Fruit fly (Drosophila melanogaster) whole organism, adult: Measurements from ENCODE around the gene CG31915.

Source experiments
- CG11617 ChIP-seq: fragments of 200-800 bp; sonication (Bioruptor generic); optimal IDR thresholded peaks from 2 replicates; lab custom pipeline; 2017; ENCODE audit warnings: mild to moderate bottlenecking, missing biosample characterization, missing genetic modification reagents, missing genetic modification characterization
- CG12768 ChIP-seq: fragments of 200-800 bp; sonication (Bioruptor generic); optimal IDR thresholded peaks from 2 replicates; lab custom pipeline; 2017; ENCODE audit warnings: missing biosample characterization, missing genetic modification characterization, mild to moderate bottlenecking, moderate library complexity, missing genetic modification reagents
- CG14711 ChIP-seq: fragments of 200-800 bp; sonication (Bioruptor generic); optimal IDR thresholded peaks from 2 replicates; lab custom pipeline; 2018; ENCODE audit warnings: missing biosample characterization, mild to moderate bottlenecking, missing genetic modification characterization, moderate library complexity
- CG1620 ChIP-seq: fragments of 200-800 bp; sonication (Bioruptor generic); optimal IDR thresholded peaks from 2 replicates; lab custom pipeline; 2016; ENCODE audit warnings: missing biosample characterization, missing genetic modification characterization
- CG7045 ChIP-seq: fragments of 200-800 bp; sonication (Bioruptor generic); optimal IDR thresholded peaks from 2 replicates; lab custom pipeline; 2017; ENCODE audit warnings: missing biosample characterization, mild to moderate bottlenecking, missing genetic modification characterization
- CG7101 ChIP-seq: fragments of 200-800 bp; sonication (Bioruptor generic); optimal IDR thresholded peaks from 2 replicates; lab custom pipeline; 2018; ENCODE audit warnings: missing biosample characterization, mild to moderate bottlenecking, missing genetic modification characterization, moderate library complexity
- Crg-1 ChIP-seq: fragments of 200-800 bp; sonication (Bioruptor generic); optimal IDR thresholded peaks from 2 replicates; lab custom pipeline; 2016; ENCODE audit warnings: missing biosample characterization, missing genetic modification characterization
- Hr96 ChIP-seq: fragments of 200-800 bp; sonication (Bioruptor generic); optimal IDR thresholded peaks from 2 replicates; lab custom pipeline; 2016; ENCODE audit warnings: missing biosample characterization, missing genetic modification characterization
- bab1 ChIP-seq: fragments of 200-800 bp; sonication (Bioruptor generic); optimal IDR thresholded peaks from 3 replicates; lab custom pipeline; 2019; ENCODE audit warnings: missing biosample characterization, mild to moderate bottlenecking, missing genetic modification characterization, moderate library complexity
- cic ChIP-seq: fragments of 200-800 bp; sonication (Bioruptor generic); optimal IDR thresholded peaks from 2 replicates; lab custom pipeline; 2017; ENCODE audit warnings: missing biosample characterization, mild to moderate bottlenecking, missing genetic modification characterization, moderate library complexity
- cnc ChIP-seq, 2 experiments: fragments of >200 bp; optimal IDR thresholded peaks; 2 replicates each; lab custom pipeline; 2017
- kay ChIP-seq: fragments of 200-800 bp; sonication (Bioruptor generic); peaks from one replicate; lab custom pipeline; 2016; ENCODE audit warnings: missing biosample characterization, missing genetic modification characterization, borderline replicate concordance
- ovo ChIP-seq: fragments of 200-800 bp; sonication (Bioruptor generic); optimal IDR thresholded peaks from 2 replicates; lab custom pipeline; 2016; ENCODE audit warnings: missing biosample characterization, missing genetic modification characterization
- tj ChIP-seq: fragments of 200-800 bp; sonication (Bioruptor generic); optimal IDR thresholded peaks from 3 replicates; lab custom pipeline; 2017; ENCODE audit warnings: missing biosample characterization, mild to moderate bottlenecking, missing genetic modification characterization, moderate library complexity

- no peak for TF ChIP-seq cnc (optimal IDR thresholded peaks at IDR 0.05; lab: Kevin White, UChicago)
- TF ChIP-seq Hr96 (GFP tag; lab: Kevin White, UChicago) = no peak
- TF ChIP-seq CG12768 (GFP tag; lab: Kevin White, UChicago) = no peak
- TF ChIP-seq kay (GFP tag; lab: Kevin White, UChicago) = no peak
- TF ChIP-seq CG11617 = no peak
- no peak for TF ChIP-seq CG7045 (GFP tag; lab: Kevin White, UChicago)
- TF ChIP-seq CG14711 (tag; lab: Kevin White, UChicago) = no peak
- TF ChIP-seq tj (GFP tag; lab: Kevin White, UChicago) = no peak
- TF ChIP-seq cic (GFP tag; lab: Kevin White, UChicago) = no peak
- TF ChIP-seq CG1620 = no peak
- TF ChIP-seq ovo = no peak
- no peak for TF ChIP-seq Crg-1
- TF ChIP-seq bab1 (GFP tag; lab: Kevin White, UChicago) = no peak
- no peak for TF ChIP-seq CG7101 (tag; lab: Kevin White, UChicago)
These were observed 35.0 kb upstream of the CG31915 start for dm6 chr2L:5492924-5493323.
